Fruit fly (Drosophila melanogaster): Measurements from ENCODE around the gene rdx.

- TF ChIP-seq insv (optimal IDR thresholded peaks at IDR 0.05) (no peak), psq (optimal IDR thresholded peaks at IDR 0.05) (no peak), ttk (optimal IDR thresholded peaks at IDR 0.05) (no peak), h (optimal IDR thresholded peaks at IDR 0.05) (no peak), Myc (optimal IDR thresholded peaks at IDR 0.05) (no peak)
These were observed 92.4 kb downstream of the rdx start for dm6 chr3R:13939353-13940049.

All from Kc167 (cell line).